Worm (Caenorhabditis elegans): Measurements from ENCODE around the gene K08D9.9.

Gene K08D9.9

ce11 chrV:3260075-3260474 is 23.6 kb upstream of the K08D9.9 start, which contains the start of gene srbc-5:
Gene srbc-5 (plus strand): TSS chrV:3260375.
- TF ChIP-seq isw-1 (GFP tag; IDR thresholded peaks at IDR 0.05) (no peak), pag-3 (tag; optimal IDR thresholded peaks at IDR 0.05; ENCODE audit: borderline replicate concordance, insufficient read depth) (no peak), C16A3.4 (tag; optimal IDR thresholded peaks at IDR 0.05) (no peak), unc-98 (GFP tag; IDR thresholded peaks at IDR 0.05) (no peak), lsy-2 (tag; optimal IDR thresholded peaks at IDR 0.05) (no peak), pax-3 (tag; optimal IDR thresholded peaks at IDR 0.05) (no peak), nhr-11 (tag; optimal IDR thresholded peaks at IDR 0.05) (no peak), rnt-1 (tag; optimal IDR thresholded peaks at IDR 0.05) (no peak), unc-30 (tag; optimal IDR thresholded peaks at IDR 0.05) (no peak), C34B4.2 (tag; optimal IDR thresholded peaks at IDR 0.05) (no peak), lin-39 (tag; optimal IDR thresholded peaks at IDR 0.05) (no peak), lir-3 (tag; optimal IDR thresholded peaks at IDR 0.05; ENCODE audit: poor library complexity) (no peak), lin-13 (GFP tag; optimal IDR thresholded peaks at IDR 0.05) (no peak), tlp-1 (tag; optimal IDR thresholded peaks at IDR 0.05) (no peak), fos-1 (tag; optimal IDR thresholded peaks at IDR 0.05) (no peak), nhr-28 (tag; optimal IDR thresholded peaks at IDR 0.05) (no peak), lin-35 (GFP tag; optimal IDR thresholded peaks at IDR 0.05) (no peak), tbx-2 (tag; optimal IDR thresholded peaks at IDR 0.05) (no peak), fkh-10 (GFP tag; optimal IDR thresholded peaks at IDR 0.05) (no peak)

DNA sequence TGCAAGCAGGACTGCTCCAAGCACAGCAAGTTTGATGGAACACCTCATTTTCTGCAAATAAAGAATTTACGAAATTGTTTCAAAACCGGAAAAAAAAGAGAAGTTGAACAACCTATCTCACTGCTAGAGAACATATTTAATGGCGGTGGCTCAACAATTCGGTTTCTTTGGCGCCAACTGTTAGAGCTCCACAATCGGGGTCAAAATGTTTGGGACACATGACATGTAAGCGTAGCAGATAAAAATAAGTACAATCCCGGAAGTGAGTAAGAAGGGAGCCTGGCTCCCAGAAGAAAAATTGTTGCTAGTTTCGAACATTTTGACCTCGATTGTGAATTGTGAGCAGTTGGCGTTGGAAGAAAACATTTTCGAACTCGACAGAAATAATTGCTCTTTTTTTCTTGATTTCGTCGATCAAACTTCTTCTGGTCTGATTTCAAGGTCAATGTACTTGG is 22.7 kb upstream of the K08D9.9 start, which contains the start of gene T28A11.16:
Gene T28A11.16, minus strand, starts transcription at position 51 of the 455 bp plus-strand sequence.
- TF ChIP-seq mef-2 (tag; optimal IDR thresholded peaks at IDR 0.05), result peak; percentile 37
- TF ChIP-seq rnt-1 (tag; optimal IDR thresholded peaks at IDR 0.05), result peak; percentile 72
- TF ChIP-seq nhr-71 (tag; optimal IDR thresholded peaks at IDR 0.05), result no peak
- peak; percentile 17 for TF ChIP-seq lin-39 (tag; optimal IDR thresholded peaks at IDR 0.05)
- no peak for TF ChIP-seq hpl-2 (GFP tag; optimal IDR thresholded peaks at IDR 0.05)
- no peak for TF ChIP-seq efl-3 (GFP tag; optimal IDR thresholded peaks at IDR 0.05)
- TF ChIP-seq nhr-19 (GFP tag; conservative IDR thresholded peaks at IDR 0.05), result 0 out of 2 replicates have a peak, but pooled peaks have one; percentile 19
- no peak for TF ChIP-seq nhr-85 (tag)

ce11 chrV:3257277-3257676 is 20.8 kb upstream of the K08D9.9 start, which contains the start of gene T28A11.22:
Gene T28A11.22 (plus strand): TSS chrV:3257577.
- TF ChIP-seq pqm-1 (tag; optimal IDR thresholded peaks at IDR 0.05) (no peak), efl-3 (GFP tag; optimal IDR thresholded peaks at IDR 0.05) (no peak), fkh-4 (tag; optimal IDR thresholded peaks at IDR 0.05; ENCODE audit: borderline replicate concordance) (no peak)

DNA sequence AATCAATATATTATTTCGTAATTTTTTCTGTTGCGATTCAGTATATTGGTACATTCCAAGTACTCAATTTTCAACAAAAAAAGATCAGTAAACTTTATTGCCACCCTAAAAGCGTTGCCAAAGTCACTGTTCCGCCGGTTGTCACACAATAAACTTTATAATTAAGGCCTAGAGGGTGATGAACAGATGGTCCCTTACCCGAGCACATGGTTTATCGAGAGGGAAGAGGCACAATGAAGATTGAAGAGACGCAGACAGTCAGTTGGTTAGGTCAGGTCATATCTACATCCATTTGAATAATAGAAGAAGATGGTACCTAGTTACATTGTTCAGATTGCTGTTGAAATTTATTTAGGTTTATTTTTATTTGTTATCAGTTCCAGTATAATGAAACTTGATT is 20.3 kb upstream of the K08D9.9 start:
- TF ChIP-seq blmp-1 (tag; optimal IDR thresholded peaks at IDR 0.05), result no peak
- TF ChIP-seq aly-2 (tag; optimal IDR thresholded peaks at IDR 0.05), result no peak
- no peak for TF ChIP-seq hlh-17 (GFP tag; optimal IDR thresholded peaks at IDR 0.05; ENCODE audit: borderline replicate concordance)
- TF ChIP-seq lin-14 (GFP tag; optimal IDR thresholded peaks at IDR 0.05), result no peak
- no peak for TF ChIP-seq nhr-85 (tag)
- TF ChIP-seq ceh-82 (tag; optimal IDR thresholded peaks at IDR 0.05), result no peak
- TF ChIP-seq snpc-4 (tag; optimal IDR thresholded peaks at IDR 0.05), result no peak
- no peak for TF ChIP-seq aha-1 (tag; optimal IDR thresholded peaks at IDR 0.05)
- TF ChIP-seq ets-5 (GFP tag; IDR thresholded peaks at IDR 0.05), result no peak
- TF ChIP-seq nhr-19 (GFP tag; conservative IDR thresholded peaks at IDR 0.05), result no peak
- no peak for TF ChIP-seq nhr-47 (tag; optimal IDR thresholded peaks at IDR 0.05)
- no peak for TF ChIP-seq xbp-1 (tag; optimal IDR thresholded peaks at IDR 0.05)
- TF ChIP-seq lir-3 (tag; optimal IDR thresholded peaks at IDR 0.05; ENCODE audit: poor library complexity), result no peak
- no peak for TF ChIP-seq snu-23 (GFP tag; optimal IDR thresholded peaks at IDR 0.05)
- no peak for TF ChIP-seq nhr-90 (tag; optimal IDR thresholded peaks at IDR 0.05; ENCODE audit: poor library complexity)
- TF ChIP-seq efl-3 (GFP tag; optimal IDR thresholded peaks at IDR 0.05), result no peak
- no peak for TF ChIP-seq sptf-1 (tag; optimal IDR thresholded peaks at IDR 0.05)
- no peak for TF ChIP-seq nhr-77 (tag; optimal IDR thresholded peaks at IDR 0.05)

All from whole organism, L1 larva.